Worm (Caenorhabditis elegans) whole organism, midembryonic: ENCODE measurements around the gene nspe-6.

ENCODE experiments used
- klf-2 ChIP-seq: fragments of 200-800 bp; sonication (Bioruptor generic); conservative IDR thresholded peaks from 2 replicates; pipeline ENCODE4 v1.3.6; 2022; ENCODE audit warnings: missing genetic modification reagents, missing genetic modification characterization, missing compliant biosample characterization
- med-1 ChIP-seq: sonication (generic microtip); optimal IDR thresholded peaks from 2 replicates; lab custom pipeline; 2017; ENCODE audit warnings: missing genetic modification characterization, mild to moderate bottlenecking, missing compliant biosample characterization, antibody characterized with exemption, missing genetic modification reagents; ENCODE audit not compliant: insufficient read depth
- ref-1 ChIP-seq: fragments of 200-800 bp; sonication (Bioruptor generic); conservative IDR thresholded peaks from 2 replicates; pipeline ENCODE4 v1.3.6; 2022; ENCODE audit warnings: missing genetic modification reagents, missing genetic modification characterization, missing compliant biosample characterization
- ztf-29 ChIP-seq: fragments of 200-800 bp; sonication (Bioruptor generic); IDR thresholded peaks from 2 replicates; pipeline ENCODE4 v1.3.6; 2022; ENCODE audit warnings: missing genetic modification reagents, missing genetic modification characterization, missing compliant biosample characterization

DNA sequence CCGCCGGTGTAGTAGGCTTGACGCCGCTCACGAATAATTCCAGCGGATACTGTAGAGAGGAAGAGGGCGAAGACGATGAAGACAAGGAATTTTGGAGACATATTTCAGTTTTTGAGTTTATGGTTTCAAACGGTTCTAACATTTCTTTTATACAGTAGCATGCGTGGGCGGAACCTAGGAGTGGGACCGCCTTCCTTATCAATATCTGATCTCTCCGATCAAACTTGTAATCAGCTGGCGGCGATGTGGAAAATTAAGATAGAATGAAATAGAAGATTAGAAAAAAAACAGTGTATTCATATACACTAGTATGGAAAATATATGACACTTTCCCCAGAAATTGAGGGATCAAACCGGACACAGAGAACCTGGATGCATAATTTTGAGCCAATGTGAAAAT lies 3.3 kb upstream of the nspe-6 start, which contains the start of gene nspe-2:
- TF ChIP-seq med-1 (GFP tag; lab: Kevin White, UChicago) (no peak), ref-1 (GFP tag; lab: Robert Waterston, UW) (no peak), klf-2 (GFP tag; lab: Robert Waterston, UW) (no peak), ztf-29 (no peak)
